Worm (Caenorhabditis elegans) whole organism, early embryonic: ENCODE measurements around the gene T23F4.2.

Experiments
- F13C5.2 ChIP-seq: sonication (generic microtip); optimal IDR thresholded peaks from 2 replicates; lab custom pipeline; 2017; ENCODE audit warnings: mild to moderate bottlenecking, missing genetic modification characterization, inconsistent platforms, missing compliant biosample characterization
- aly-1 ChIP-seq: sonication (generic microtip); optimal IDR thresholded peaks from 2 replicates; lab custom pipeline; 2016; ENCODE audit warnings: missing genetic modification characterization, missing compliant biosample characterization
- ama-1 ChIP-seq: fragments of 150-350 bp; optimal IDR thresholded peaks from 2 replicates; lab custom pipeline; 2014
- ceh-13 ChIP-seq: fragments of 200-800 bp; sonication (Bioruptor generic); optimal IDR thresholded peaks from 2 replicates; lab custom pipeline; 2018; ENCODE audit warnings: mild to moderate bottlenecking, missing genetic modification characterization, missing compliant biosample characterization
- ets-7 ChIP-seq: sonication (generic microtip); optimal IDR thresholded peaks from 2 replicates; lab custom pipeline; 2016; ENCODE audit warnings: missing genotype, missing genetic modification characterization, missing compliant biosample characterization
- hmbx-1 ChIP-seq: sonication (generic microtip); optimal IDR thresholded peaks from 2 replicates; lab custom pipeline; 2016; ENCODE audit warnings: mild to moderate bottlenecking, missing genetic modification characterization, missing compliant biosample characterization
- hmg-4 ChIP-seq: fragments of 200-800 bp; sonication (Bioruptor generic); optimal IDR thresholded peaks from 2 replicates; lab custom pipeline; 2018; ENCODE audit warnings: mild to moderate bottlenecking, missing genetic modification characterization, missing compliant biosample characterization
- pes-1 ChIP-seq: fragments of 200-800 bp; sonication (Bioruptor generic); IDR thresholded peaks from 2 replicates; pipeline ENCODE4 v1.3.6; 2022; ENCODE audit warnings: missing genetic modification reagents, missing genetic modification characterization, missing compliant biosample characterization
- scrt-1 ChIP-seq: fragments of 200-800 bp; sonication (Bioruptor generic); IDR thresholded peaks from 2 replicates; pipeline ENCODE4 v1.3.6; 2022; ENCODE audit warnings: missing genetic modification characterization, missing compliant biosample characterization
- sea-1 ChIP-seq: fragments of 200-800 bp; sonication (Bioruptor generic); conservative IDR thresholded peaks from 2 replicates; pipeline ENCODE4 v1.3.6; 2022; ENCODE audit warnings: missing genetic modification characterization, missing compliant biosample characterization
- tbx-11 ChIP-seq: fragments of 200-800 bp; sonication (Bioruptor generic); IDR thresholded peaks from 2 replicates; pipeline ENCODE4 v1.3.6; 2022; ENCODE audit warnings: missing genetic modification characterization, missing compliant biosample characterization
- tbx-37 ChIP-seq: fragments of 200-800 bp; sonication (Bioruptor generic); conservative IDR thresholded peaks from 2 replicates; pipeline ENCODE4 v1.3.6; 2022; ENCODE audit warnings: missing genetic modification reagents, missing genetic modification characterization, missing compliant biosample characterization
- tra-4 ChIP-seq: sonication (generic microtip); optimal IDR thresholded peaks from 2 replicates; lab custom pipeline; 2017; ENCODE audit warnings: missing genetic modification characterization, missing compliant biosample characterization

ce11 chrII:1159718-1160117 lies 3.7 kb upstream of the T23F4.2 start:
- TF ChIP-seq ama-1 (lab: Kevin White, UChicago): no peak
- TF ChIP-seq ceh-13 (GFP tag; lab: Kevin White, UChicago): no peak
- TF ChIP-seq ets-7 (tag; lab: Kevin White, UChicago): no peak
- TF ChIP-seq sea-1 (GFP tag; lab: Robert Waterston, UW): no peak
- no peak for TF ChIP-seq pes-1
- no peak for TF ChIP-seq F13C5.2 (tag; lab: Kevin White, UChicago)
- TF ChIP-seq tra-4 (tag; lab: Kevin White, UChicago): no peak
- TF ChIP-seq tbx-37 (GFP tag; lab: Robert Waterston, UW): no peak
- no peak for TF ChIP-seq aly-1 (tag; lab: Kevin White, UChicago)
- TF ChIP-seq hmbx-1 (tag; lab: Kevin White, UChicago): no peak
- no peak for TF ChIP-seq tbx-11 (GFP tag; lab: Robert Waterston, UW)
- TF ChIP-seq scrt-1 (GFP tag; lab: Robert Waterston, UW): no peak
- no peak for TF ChIP-seq hmg-4
